Fruit fly (Drosophila melanogaster) whole organism, embryonic: ENCODE results near the gene CG45544.

ENCODE experiments used
- C15 ChIP-seq: fragments of 200-800 bp; sonication (Bioruptor generic); IDR thresholded peaks from 3 replicates; pipeline ENCODE4 v1.3.6; 2022; ENCODE audit warnings: missing biosample characterization, missing genetic modification characterization
- CG10209 ChIP-seq: fragments of 200-800 bp; sonication (Bioruptor generic); optimal IDR thresholded peaks from 3 replicates; lab custom pipeline; 2017; ENCODE audit warnings: missing biosample characterization, mild to moderate bottlenecking, missing genetic modification characterization, missing genetic modification reagents
- CG10654 ChIP-seq: fragments of 200-800 bp; sonication (Bioruptor generic); optimal IDR thresholded peaks from 2 replicates; lab custom pipeline; 2016; ENCODE audit warnings: missing biosample characterization, missing genetic modification characterization
- CG10959 ChIP-seq: fragments of 200-800 bp; sonication (Bioruptor generic); IDR thresholded peaks from 2 replicates; pipeline ENCODE4 v1.3.6; 2022; ENCODE audit warnings: missing biosample characterization, missing genetic modification characterization
- CG12299 ChIP-seq: fragments of 200-800 bp; sonication (Bioruptor generic); optimal IDR thresholded peaks from 2 replicates; lab custom pipeline; 2018; ENCODE audit warnings: missing biosample characterization, mild to moderate bottlenecking, missing genetic modification characterization
- CG1233 ChIP-seq: fragments of 200-800 bp; sonication (Bioruptor generic); optimal IDR thresholded peaks from 4 replicates; lab custom pipeline; 2018; ENCODE audit warnings: missing biosample characterization, mild to moderate bottlenecking, missing genetic modification characterization
- CG14441 ChIP-seq: fragments of 200-800 bp; sonication (Bioruptor generic); IDR thresholded peaks from 2 replicates; pipeline ENCODE4 v1.3.6; 2022; ENCODE audit warnings: missing biosample characterization, missing genetic modification characterization
- CG14667 ChIP-seq: fragments of 200-800 bp; sonication (Bioruptor generic); IDR thresholded peaks from 2 replicates; pipeline ENCODE4 v1.3.6; 2022; ENCODE audit warnings: missing biosample characterization, missing genetic modification characterization
- CG14710 ChIP-seq: fragments of 200-800 bp; sonication (Bioruptor generic); optimal IDR thresholded peaks from 3 replicates; lab custom pipeline; 2019; ENCODE audit warnings: missing biosample characterization, mild to moderate bottlenecking, missing genetic modification characterization, moderate library complexity
- CG17328 ChIP-seq: fragments of 200-800 bp; sonication (Bioruptor generic); IDR thresholded peaks from 2 replicates; pipeline ENCODE4 v1.3.6; 2022; ENCODE audit warnings: missing biosample characterization, missing genetic modification characterization
- CG17385 ChIP-seq: fragments of 200-800 bp; sonication (Bioruptor generic); optimal IDR thresholded peaks from 3 replicates; lab custom pipeline; 2018; ENCODE audit warnings: missing biosample characterization, mild to moderate bottlenecking, missing genetic modification characterization
- CG1832 ChIP-seq: fragments of 200-800 bp; sonication (Bioruptor generic); optimal IDR thresholded peaks from 2 replicates; lab custom pipeline; 2017; ENCODE audit warnings: missing biosample characterization, mild to moderate bottlenecking, missing genetic modification characterization, inconsistent platforms
- CG18599 ChIP-seq: fragments of 200-800 bp; sonication (Bioruptor generic); optimal IDR thresholded peaks from 3 replicates; lab custom pipeline; 2017; ENCODE audit warnings: missing biosample characterization, missing genetic modification characterization, mild to moderate bottlenecking, moderate library complexity, missing genetic modification reagents
- CG31441 ChIP-seq: fragments of 200-800 bp; sonication (Bioruptor generic); IDR thresholded peaks from 2 replicates; pipeline ENCODE4 v1.3.6; 2022; ENCODE audit warnings: missing biosample characterization, missing genetic modification characterization
- CG3847 ChIP-seq: fragments of 200-800 bp; sonication (Bioruptor generic); IDR thresholded peaks from 2 replicates; pipeline ENCODE4 v1.3.6; 2022; ENCODE audit warnings: missing biosample characterization, missing genetic modification characterization
- CG4617 ChIP-seq: fragments of 200-800 bp; sonication (Bioruptor generic); optimal IDR thresholded peaks from 3 replicates; lab custom pipeline; 2016; ENCODE audit warnings: missing biosample characterization, missing genetic modification characterization, borderline replicate concordance
- CG5180 ChIP-seq: fragments of 200-800 bp; sonication (Bioruptor generic); optimal IDR thresholded peaks from 3 replicates; lab custom pipeline; 2017; ENCODE audit warnings: missing biosample characterization, missing genetic modification characterization, mild to moderate bottlenecking, moderate library complexity, missing genetic modification reagents
- CG7357 ChIP-seq: fragments of 200-800 bp; sonication (Bioruptor generic); IDR thresholded peaks from 3 replicates; pipeline ENCODE4 v1.3.6; 2022; ENCODE audit warnings: missing biosample characterization, missing genetic modification characterization
- CG7372 ChIP-seq: fragments of 200-800 bp; sonication (Bioruptor generic); IDR thresholded peaks from 2 replicates; pipeline ENCODE4 v1.3.6; 2022; ENCODE audit warnings: missing biosample characterization, missing genetic modification characterization
- CoRest ChIP-seq: fragments of 200-800 bp; sonication (Bioruptor generic); optimal IDR thresholded peaks from 3 replicates; lab custom pipeline; 2018; ENCODE audit warnings: missing biosample characterization, mild to moderate bottlenecking, missing genetic modification characterization, moderate library complexity
- D19A ChIP-seq: fragments of 200-800 bp; optimal IDR thresholded peaks from 3 replicates; lab custom pipeline; 2019; ENCODE audit warnings: missing biosample characterization, mild to moderate bottlenecking, missing genetic modification characterization, moderate library complexity
- Dip3 ChIP-seq: fragments of 200-800 bp; sonication (Bioruptor generic); optimal IDR thresholded peaks from 3 replicates; lab custom pipeline; 2016; ENCODE audit warnings: missing biosample characterization, missing genetic modification characterization
- Eip74EF ChIP-seq, 2 experiments: fragments of 200-800 bp in 1 of 2; fragments of >200 bp in 1 of 2; sonication (Bioruptor generic) in 1 of 2; optimal IDR thresholded peaks; 2 replicates each; lab custom pipeline; 2017 to 2019; ENCODE audit warnings: missing biosample characterization in 2 of 2, missing genetic modification characterization in 2 of 2, mild to moderate bottlenecking in 1 of 2, moderate library complexity in 1 of 2
- H2.0 ChIP-seq: fragments of 200-800 bp; sonication (Bioruptor generic); IDR thresholded peaks from 2 replicates; pipeline ENCODE4 v1.3.6; 2022; ENCODE audit warnings: missing biosample characterization, missing genetic modification characterization
- HLH3B ChIP-seq: fragments of 200-800 bp; sonication (Bioruptor generic); IDR thresholded peaks from 2 replicates; pipeline ENCODE4 v1.3.6; 2022; ENCODE audit warnings: missing biosample characterization, missing genetic modification characterization
- HmgZ ChIP-seq: fragments of 200-800 bp; sonication (Bioruptor generic); optimal IDR thresholded peaks from 2 replicates; lab custom pipeline; 2018; ENCODE audit warnings: missing biosample characterization, mild to moderate bottlenecking, missing genetic modification characterization
- Hr78 ChIP-seq, 2 experiments: fragments of 200-800 bp in 1 of 2; fragments of >200 bp in 1 of 2; sonication (Bioruptor generic) in 1 of 2; optimal IDR thresholded peaks; 2 replicates each; lab custom pipeline; 2017 to 2019; ENCODE audit warnings: missing biosample characterization in 2 of 2, missing genetic modification characterization in 2 of 2, mild to moderate bottlenecking in 1 of 2, moderate library complexity in 1 of 2
- Meics ChIP-seq: fragments of 200-800 bp; sonication (Bioruptor generic); optimal IDR thresholded peaks from 2 replicates; lab custom pipeline; 2017; ENCODE audit warnings: missing biosample characterization, mild to moderate bottlenecking, missing genetic modification characterization
- Myb ChIP-seq: fragments of 200-800 bp; sonication (Bioruptor generic); optimal IDR thresholded peaks from 2 replicates; lab custom pipeline; 2016; ENCODE audit warnings: missing biosample characterization, missing genetic modification characterization
- NC2α ChIP-seq: fragments of 200-800 bp; sonication (Bioruptor generic); optimal IDR thresholded peaks from 2 replicates; lab custom pipeline; 2016; ENCODE audit warnings: missing biosample characterization, missing genetic modification characterization
- Nf-YA ChIP-seq: fragments of 200-800 bp; sonication (Bioruptor generic); IDR thresholded peaks from 2 replicates; pipeline ENCODE4 v1.3.6; 2022; ENCODE audit warnings: missing biosample characterization, missing genetic modification characterization
- Poxn ChIP-seq: fragments of 200-800 bp; sonication (Bioruptor generic); IDR thresholded peaks from 2 replicates; pipeline ENCODE4 v1.3.6; 2022; ENCODE audit warnings: missing biosample characterization, missing genetic modification characterization
- Rfx ChIP-seq: fragments of 200-800 bp; sonication (Bioruptor generic); IDR thresholded peaks from 2 replicates; pipeline ENCODE4 v1.3.6; 2022; ENCODE audit warnings: missing biosample characterization, missing genetic modification characterization
- Sry-β ChIP-seq: fragments of 200-800 bp; sonication (Bioruptor generic); optimal IDR thresholded peaks from 2 replicates; lab custom pipeline; 2018; ENCODE audit warnings: missing biosample characterization, mild to moderate bottlenecking, missing genetic modification characterization, moderate library complexity
- YL-1 ChIP-seq: fragments of 200-800 bp; sonication (Bioruptor generic); optimal IDR thresholded peaks from 3 replicates; lab custom pipeline; 2017; ENCODE audit warnings: missing biosample characterization, mild to moderate bottlenecking, missing genetic modification characterization
- al ChIP-seq: fragments of 200-800 bp; sonication (Bioruptor generic); IDR thresholded peaks from 2 replicates; pipeline ENCODE4 v1.3.6; 2022; ENCODE audit warnings: missing biosample characterization, missing genetic modification characterization
- cg ChIP-seq: fragments of 200-800 bp; sonication (Bioruptor generic); optimal IDR thresholded peaks from 3 replicates; lab custom pipeline; 2019; ENCODE audit warnings: missing biosample characterization, mild to moderate bottlenecking, missing genetic modification characterization, moderate library complexity
- en ChIP-seq: fragments of 200-800 bp; sonication (Bioruptor generic); optimal IDR thresholded peaks from 2 replicates; lab custom pipeline; 2016; ENCODE audit warnings: missing biosample characterization, missing genetic modification characterization
- fd64A ChIP-seq: fragments of 200-800 bp; sonication (Bioruptor generic); optimal IDR thresholded peaks from 3 replicates; lab custom pipeline; 2018; ENCODE audit warnings: missing biosample characterization, mild to moderate bottlenecking, missing genetic modification characterization
- nau ChIP-seq: fragments of 200-800 bp; sonication (Bioruptor generic); optimal IDR thresholded peaks from 3 replicates; lab custom pipeline; 2017; ENCODE audit warnings: missing biosample characterization, mild to moderate bottlenecking, missing genetic modification characterization, missing genetic modification reagents
- nmo ChIP-seq: fragments of 200-800 bp; sonication (Bioruptor generic); optimal IDR thresholded peaks from 2 replicates; lab custom pipeline; 2018; ENCODE audit warnings: missing biosample characterization, mild to moderate bottlenecking, missing genetic modification characterization, moderate library complexity
- pb ChIP-seq: fragments of 200-800 bp; sonication (Bioruptor generic); optimal IDR thresholded peaks from 3 replicates; lab custom pipeline; 2016; ENCODE audit warnings: missing biosample characterization, missing genetic modification characterization
- row ChIP-seq: fragments of 200-800 bp; sonication (Bioruptor generic); IDR thresholded peaks from 3 replicates; pipeline ENCODE4 v1.3.6; 2022; ENCODE audit warnings: missing biosample characterization, missing genetic modification characterization
- scrt ChIP-seq: fragments of 200-800 bp; sonication (Bioruptor generic); optimal IDR thresholded peaks from 2 replicates; lab custom pipeline; 2018; ENCODE audit warnings: missing biosample characterization, mild to moderate bottlenecking, missing genetic modification characterization, moderate library complexity
- sens ChIP-seq: fragments of 200-800 bp; sonication (Bioruptor generic); peaks from one replicate; lab custom pipeline; 2016; ENCODE audit warnings: missing biosample characterization, missing genetic modification characterization
- sens-2 ChIP-seq: fragments of 200-800 bp; sonication (Bioruptor generic); IDR thresholded peaks from 2 replicates; pipeline ENCODE4 v1.3.6; 2022; ENCODE audit warnings: missing biosample characterization, missing genetic modification characterization
- sima ChIP-seq: fragments of 200-800 bp; sonication (Bioruptor generic); optimal IDR thresholded peaks from 2 replicates; lab custom pipeline; 2016; ENCODE audit warnings: missing biosample characterization, missing genetic modification characterization
- sqz ChIP-seq: fragments of 200-800 bp; sonication (Bioruptor generic); optimal IDR thresholded peaks from 3 replicates; lab custom pipeline; 2018; ENCODE audit warnings: missing biosample characterization, mild to moderate bottlenecking, missing genetic modification characterization
- unpg ChIP-seq: fragments of 200-800 bp; sonication (Bioruptor generic); optimal IDR thresholded peaks from 3 replicates; lab custom pipeline; 2018; ENCODE audit warnings: missing biosample characterization, mild to moderate bottlenecking, missing genetic modification characterization, moderate library complexity

Gene CG45544

dm6 chr3R:29207012-29207656 is 49.2 kb upstream of the CG45544 start (continued):
- TF ChIP-seq sima (GFP tag; lab: Kevin White, UChicago) (no peak), sens-2 (GFP tag; lab: Robert Waterston, UW) (peak; percentile 56; the same call in 1 of the 2 replicates), unpg (GFP tag; lab: Kevin White, UChicago) (peak; percentile 72), CG10209 (GFP tag; lab: Kevin White, UChicago) (peak; percentile 44), C15 (GFP tag; lab: Robert Waterston, UW) (peak; percentile 14; the same call in 1 of the 3 replicates), H2.0 (GFP tag; lab: Robert Waterston, UW) (peak; percentile 79), CG7357 (peak; percentile 54), CG14441 (GFP tag; lab: Robert Waterston, UW) (peak; percentile 86), scrt (peak; percentile 2), CoRest (tag; lab: Kevin White, UChicago) (peak; percentile 76), NC2α (GFP tag; lab: Kevin White, UChicago) (no peak), en (GFP tag; lab: Kevin White, UChicago) (no peak), Sry-β (no peak), Dip3 (GFP tag; lab: Kevin White, UChicago) (no peak), CG14710 (peak; percentile 23), CG12299 (tag; lab: Kevin White, UChicago) (peak; percentile 35), nau (GFP tag; lab: Kevin White, UChicago) (no peak), CG5180 (GFP tag; lab: Kevin White, UChicago) (peak; percentile 24), fd64A (GFP tag; lab: Kevin White, UChicago) (no peak), row (peak; percentile 86), CG4617 (GFP tag; lab: Kevin White, UChicago) (no peak), CG17385 (peak; percentile 42), pb (GFP tag; lab: Kevin White, UChicago) (no peak), YL-1 (GFP tag; lab: Kevin White, UChicago) (no peak), cg (GFP tag; lab: Kevin White, UChicago) (peak; percentile 54), Myb (GFP tag; lab: Kevin White, UChicago) (no peak), sqz (GFP tag; lab: Kevin White, UChicago) (peak; percentile 33), nmo (GFP tag; lab: Kevin White, UChicago) (peak; percentile 64), Eip74EF (GFP tag; optimal IDR thresholded peaks at IDR 0.05; lab: Kevin White, UChicago) (no peak), CG31441 (peak; percentile 51; the same call in 1 of the 2 replicates), HmgZ (tag; lab: Kevin White, UChicago) (peak; percentile 30), CG10959 (GFP tag; lab: Robert Waterston, UW) (peak; percentile 32; the same call in 1 of the 2 replicates), Poxn (GFP tag; lab: Robert Waterston, UW) (no peak), CG1832 (no peak), HLH3B (GFP tag; lab: Robert Waterston, UW) (peak; percentile 73; the same call in 1 of the 2 replicates), D19A (peak; percentile 58), Rfx (GFP tag; lab: Robert Waterston, UW) (peak; percentile 82), CG18599 (GFP tag; lab: Kevin White, UChicago) (peak; percentile 62), Nf-YA (GFP tag; lab: Robert Waterston, UW) (0 out of 2 replicates have a peak, but pooled peaks have one; percentile 12), Hr78 (GFP tag; optimal IDR thresholded peaks at IDR 0.05; lab: Kevin White, UChicago) (no peak), sens (GFP tag; lab: Kevin White, UChicago) (peak; percentile 48), CG3847 (GFP tag; lab: Robert Waterston, UW) (peak; percentile 63), al (peak; percentile 39), CG17328 (GFP tag; lab: Robert Waterston, UW) (peak; percentile 75), CG10654 (GFP tag; lab: Kevin White, UChicago) (peak; percentile 32), CG7372 (GFP tag; lab: Robert Waterston, UW) (peak; percentile 31; the same call in 1 of the 2 replicates), Meics (peak; percentile 65), CG14667 (GFP tag; lab: Robert Waterston, UW) (peak; percentile 75), CG1233 (GFP tag; lab: Kevin White, UChicago) (peak; percentile 47)
